Fruit fly (Drosophila melanogaster): ENCODE data around the gene Nup133.
A peak's percentile ranks its signal among the peaks of the same experiment; 100 is the strongest.

The Nup133 gene

DNA sequence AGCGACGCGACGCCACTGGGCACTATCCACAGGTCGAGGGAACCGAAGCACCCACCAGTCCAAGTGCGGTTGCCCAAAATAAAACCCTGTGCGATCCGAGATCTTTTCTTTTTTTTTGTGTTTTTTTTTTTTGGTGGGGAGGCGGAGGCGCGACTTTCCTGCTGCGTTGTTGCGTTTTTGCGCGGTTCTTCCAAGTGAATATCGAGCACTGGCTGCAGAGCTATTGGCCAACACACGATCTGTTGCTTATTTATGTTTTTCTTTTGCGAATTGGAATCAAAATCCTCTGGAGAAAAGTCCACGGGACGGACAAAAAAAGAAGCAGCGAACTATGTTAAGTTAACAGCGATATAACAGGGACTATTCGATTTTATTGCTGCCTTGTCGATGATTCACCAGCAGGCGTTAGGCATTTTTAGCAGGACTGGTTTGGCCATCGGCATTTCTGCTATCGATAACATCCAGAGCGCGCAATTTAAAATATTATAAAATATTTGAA lies 30.4 kb downstream of the Nup133 start, which contains the start of gene wge (continued):
- TF ChIP-seq gce (GFP tag; IDR thresholded peaks at IDR 0.05), result no peak
- no peak for TF ChIP-seq pnt (GFP tag; optimal IDR thresholded peaks at IDR 0.05)
- no peak for TF ChIP-seq CG6175 (GFP tag; IDR thresholded peaks at IDR 0.05)
- no peak for TF ChIP-seq Atf-2 (GFP tag; optimal IDR thresholded peaks at IDR 0.05)
- no peak for TF ChIP-seq CG4854 (GFP tag; optimal IDR thresholded peaks at IDR 0.05)
- no peak for TF ChIP-seq CG5180 (GFP tag; optimal IDR thresholded peaks at IDR 0.05)
- peak; percentile 69 for TF ChIP-seq sd (tag; optimal IDR thresholded peaks at IDR 0.05)
- TF ChIP-seq az2 (GFP tag; optimal IDR thresholded peaks at IDR 0.05), result no peak
- no peak for TF ChIP-seq CG11723 (GFP tag; optimal IDR thresholded peaks at IDR 0.05)
- no peak for TF ChIP-seq lmd (GFP tag; IDR thresholded peaks at IDR 0.05)
- TF ChIP-seq cad (GFP tag; optimal IDR thresholded peaks at IDR 0.05), result no peak
- TF ChIP-seq bowl (GFP tag; IDR thresholded peaks at IDR 0.05), result no peak
- TF ChIP-seq CG11696 (GFP tag; IDR thresholded peaks at IDR 0.05), result no peak
- no peak for TF ChIP-seq Taf1 (GFP tag; IDR thresholded peaks at IDR 0.05)
- no peak for TF ChIP-seq Dip3 (GFP tag; optimal IDR thresholded peaks at IDR 0.05)
- TF ChIP-seq Xrp1 (GFP tag; IDR thresholded peaks at IDR 0.05), result no peak
- TF ChIP-seq CG13287 (GFP tag; IDR thresholded peaks at IDR 0.05; ENCODE audit: partially characterized antibody), result peak; percentile 79
- TF ChIP-seq sim (GFP tag; IDR thresholded peaks at IDR 0.05), result no peak
- no peak for TF ChIP-seq lola (GFP tag; optimal IDR thresholded peaks at IDR 0.05)
- no peak for TF ChIP-seq Hey (tag; optimal IDR thresholded peaks at IDR 0.05)
- TF ChIP-seq Camta (GFP tag; optimal IDR thresholded peaks at IDR 0.05), result no peak
- peak; percentile 25 for TF ChIP-seq CG17829 (tag; optimal IDR thresholded peaks at IDR 0.05)
- no peak for TF ChIP-seq CG18619 (GFP tag; optimal IDR thresholded peaks at IDR 0.05)
- TF ChIP-seq Tbp (GFP tag; optimal IDR thresholded peaks at IDR 0.05), result no peak
- TF ChIP-seq CG34224 (GFP tag; IDR thresholded peaks at IDR 0.05; ENCODE audit: partially characterized antibody), result peak; percentile 71
- no peak for TF ChIP-seq B-H2 (GFP tag; optimal IDR thresholded peaks at IDR 0.05)
- no peak for TF ChIP-seq inv (GFP tag; IDR thresholded peaks at IDR 0.05; ENCODE audit: partially characterized antibody)
- no peak for TF ChIP-seq Adf1 (GFP tag; IDR thresholded peaks at IDR 0.05)
- TF ChIP-seq CG12104 (GFP tag; optimal IDR thresholded peaks at IDR 0.05), result no peak
- no peak for TF ChIP-seq CG11247 (GFP tag; IDR thresholded peaks at IDR 0.05)
- TF ChIP-seq C15 (GFP tag; IDR thresholded peaks at IDR 0.05), result no peak
- no peak for TF ChIP-seq prd (optimal IDR thresholded peaks at IDR 0.05)
- no peak for TF ChIP-seq prd (GFP tag; IDR thresholded peaks at IDR 0.05)
- TF ChIP-seq odd (GFP tag; optimal IDR thresholded peaks at IDR 0.05), result no peak
- TF ChIP-seq CG12219 (GFP tag; optimal IDR thresholded peaks at IDR 0.05), result no peak
- no peak for TF ChIP-seq danr (GFP tag; IDR thresholded peaks at IDR 0.05)
- no peak for TF ChIP-seq CG4404 (GFP tag; IDR thresholded peaks at IDR 0.05)
- TF ChIP-seq row (GFP tag; IDR thresholded peaks at IDR 0.05), result no peak
- no peak for TF ChIP-seq shn (GFP tag; optimal IDR thresholded peaks at IDR 0.05)
- peak; percentile 57 for TF ChIP-seq cg (GFP tag; optimal IDR thresholded peaks at IDR 0.05)
- no peak for TF ChIP-seq CG34376 (GFP tag; optimal IDR thresholded peaks at IDR 0.05)
- TF ChIP-seq Six4 (GFP tag; optimal IDR thresholded peaks at IDR 0.05), result no peak
- peak; percentile 96 for TF ChIP-seq E2f2 (GFP tag; IDR thresholded peaks at IDR 0.05)
- TF ChIP-seq CG14050 (GFP tag; IDR thresholded peaks at IDR 0.05), result no peak
- TF ChIP-seq phol (tag; optimal IDR thresholded peaks at IDR 0.05), result peak; percentile 21
- TF ChIP-seq bigmax (GFP tag; optimal IDR thresholded peaks at IDR 0.05), result no peak
- no peak for TF ChIP-seq CG17359 (tag; optimal IDR thresholded peaks at IDR 0.05)
- no peak for TF ChIP-seq lov (optimal IDR thresholded peaks at IDR 0.05)
- TF ChIP-seq lov (GFP tag; IDR thresholded peaks at IDR 0.05), result no peak
- TF ChIP-seq Mes4 (GFP tag; optimal IDR thresholded peaks at IDR 0.05), result no peak
- no peak for TF ChIP-seq Fer3 (tag; optimal IDR thresholded peaks at IDR 0.05)
- no peak for TF ChIP-seq CG8281 (tag; optimal IDR thresholded peaks at IDR 0.05)
- TF ChIP-seq mirr (GFP tag; optimal IDR thresholded peaks at IDR 0.05), result no peak
